Worm (Caenorhabditis elegans) whole organism, young adult: ENCODE data around the gene T01B10.5.

ENCODE experiments used
- ama-1 ChIP-seq, 3 experiments: fragments of 150-350 bp in 1 of 3; sonication (generic microtip) in 2 of 3; optimal IDR thresholded peaks; 2 replicates each; lab custom pipeline; 2014 to 2018; ENCODE audit warnings: missing biosample characterization in 2 of 3, missing genetic modification characterization in 2 of 3, missing genetic modification reagents in 2 of 3
- lsy-27 ChIP-seq: sonication (generic microtip); optimal IDR thresholded peaks from 2 replicates; lab custom pipeline; 2017; ENCODE audit warnings: missing genetic modification characterization, mild to moderate bottlenecking, missing compliant biosample characterization, antibody characterized with exemption, missing genotype, borderline replicate concordance; ENCODE audit not compliant: insufficient read depth
- pbrm-1 ChIP-seq: fragments of 200-800 bp; sonication (Bioruptor generic); IDR thresholded peaks from 2 replicates; pipeline ENCODE4 v1.3.6; 2022; ENCODE audit warnings: missing genetic modification reagents, missing genetic modification characterization, missing compliant biosample characterization

ce11 chrX:8475142-8475541 is 20.0 kb upstream of the T01B10.5 start:
- TF ChIP-seq ama-1 (optimal IDR thresholded peaks at IDR 0.05; lab: Kevin White, UChicago) = no peak
- no peak for TF ChIP-seq ama-1 (GFP tag; optimal IDR thresholded peaks at IDR 0.05; lab: Kevin White, UChicago)
- no peak for TF ChIP-seq pbrm-1
- no peak for TF ChIP-seq lsy-27 (tag; lab: Kevin White, UChicago)
